Fruit fly (Drosophila melanogaster) whole organism, adult: Measurements from ENCODE around the gene mRpL36.

Experiments
- CG11617 ChIP-seq: fragments of 200-800 bp; sonication (Bioruptor generic); optimal IDR thresholded peaks from 2 replicates; lab custom pipeline; 2017; ENCODE audit warnings: mild to moderate bottlenecking, missing biosample characterization, missing genetic modification reagents, missing genetic modification characterization
- CG12768 ChIP-seq: fragments of 200-800 bp; sonication (Bioruptor generic); optimal IDR thresholded peaks from 2 replicates; lab custom pipeline; 2017; ENCODE audit warnings: missing biosample characterization, missing genetic modification characterization, mild to moderate bottlenecking, moderate library complexity, missing genetic modification reagents
- CG14711 ChIP-seq: fragments of 200-800 bp; sonication (Bioruptor generic); optimal IDR thresholded peaks from 2 replicates; lab custom pipeline; 2018; ENCODE audit warnings: missing biosample characterization, mild to moderate bottlenecking, missing genetic modification characterization, moderate library complexity
- CG1620 ChIP-seq: fragments of 200-800 bp; sonication (Bioruptor generic); optimal IDR thresholded peaks from 2 replicates; lab custom pipeline; 2016; ENCODE audit warnings: missing biosample characterization, missing genetic modification characterization
- CG33017 ChIP-seq: fragments of 200-800 bp; sonication (Bioruptor generic); optimal IDR thresholded peaks from 2 replicates; lab custom pipeline; 2018; ENCODE audit warnings: missing biosample characterization, mild to moderate bottlenecking, missing genetic modification characterization, moderate library complexity
- CG5204 ChIP-seq: fragments of 200-800 bp; sonication (Bioruptor generic); optimal IDR thresholded peaks from 2 replicates; lab custom pipeline; 2016; ENCODE audit warnings: missing biosample characterization, missing genetic modification characterization
- CG7045 ChIP-seq: fragments of 200-800 bp; sonication (Bioruptor generic); optimal IDR thresholded peaks from 2 replicates; lab custom pipeline; 2017; ENCODE audit warnings: missing biosample characterization, mild to moderate bottlenecking, missing genetic modification characterization
- CG7101 ChIP-seq: fragments of 200-800 bp; sonication (Bioruptor generic); optimal IDR thresholded peaks from 2 replicates; lab custom pipeline; 2018; ENCODE audit warnings: missing biosample characterization, mild to moderate bottlenecking, missing genetic modification characterization, moderate library complexity
- Clk ChIP-seq: fragments of 200-800 bp; sonication (Bioruptor generic); optimal IDR thresholded peaks from 2 replicates; lab custom pipeline; 2017; ENCODE audit warnings: missing biosample characterization, missing genetic modification characterization
- Hr96 ChIP-seq: fragments of 200-800 bp; sonication (Bioruptor generic); optimal IDR thresholded peaks from 2 replicates; lab custom pipeline; 2016; ENCODE audit warnings: missing biosample characterization, missing genetic modification characterization
- Mnt ChIP-seq: fragments of 200-800 bp; sonication (Bioruptor generic); optimal IDR thresholded peaks from 2 replicates; lab custom pipeline; 2016; ENCODE audit warnings: missing biosample characterization, mild to moderate bottlenecking, missing genetic modification characterization
- bab1 ChIP-seq: fragments of 200-800 bp; sonication (Bioruptor generic); optimal IDR thresholded peaks from 3 replicates; lab custom pipeline; 2019; ENCODE audit warnings: missing biosample characterization, mild to moderate bottlenecking, missing genetic modification characterization, moderate library complexity
- cic ChIP-seq: fragments of 200-800 bp; sonication (Bioruptor generic); optimal IDR thresholded peaks from 2 replicates; lab custom pipeline; 2017; ENCODE audit warnings: missing biosample characterization, mild to moderate bottlenecking, missing genetic modification characterization, moderate library complexity
- cnc ChIP-seq, 2 experiments: fragments of >200 bp; optimal IDR thresholded peaks; 2 replicates each; lab custom pipeline; 2017
- kay ChIP-seq: fragments of 200-800 bp; sonication (Bioruptor generic); peaks from one replicate; lab custom pipeline; 2016; ENCODE audit warnings: missing biosample characterization, missing genetic modification characterization, borderline replicate concordance
- ovo ChIP-seq: fragments of 200-800 bp; sonication (Bioruptor generic); optimal IDR thresholded peaks from 2 replicates; lab custom pipeline; 2016; ENCODE audit warnings: missing biosample characterization, missing genetic modification characterization
- pad ChIP-seq: fragments of 200-800 bp; sonication (Bioruptor generic); optimal IDR thresholded peaks from 3 replicates; lab custom pipeline; 2017; ENCODE audit warnings: missing biosample characterization, missing genetic modification characterization, mild to moderate bottlenecking, moderate library complexity, missing genetic modification reagents
- tj ChIP-seq: fragments of 200-800 bp; sonication (Bioruptor generic); optimal IDR thresholded peaks from 3 replicates; lab custom pipeline; 2017; ENCODE audit warnings: missing biosample characterization, mild to moderate bottlenecking, missing genetic modification characterization, moderate library complexity
- toe ChIP-seq: fragments of 200-800 bp; sonication (Bioruptor generic); optimal IDR thresholded peaks from 2 replicates; lab custom pipeline; 2016; ENCODE audit warnings: missing biosample characterization, missing genetic modification characterization

The mRpL36 gene

DNA sequence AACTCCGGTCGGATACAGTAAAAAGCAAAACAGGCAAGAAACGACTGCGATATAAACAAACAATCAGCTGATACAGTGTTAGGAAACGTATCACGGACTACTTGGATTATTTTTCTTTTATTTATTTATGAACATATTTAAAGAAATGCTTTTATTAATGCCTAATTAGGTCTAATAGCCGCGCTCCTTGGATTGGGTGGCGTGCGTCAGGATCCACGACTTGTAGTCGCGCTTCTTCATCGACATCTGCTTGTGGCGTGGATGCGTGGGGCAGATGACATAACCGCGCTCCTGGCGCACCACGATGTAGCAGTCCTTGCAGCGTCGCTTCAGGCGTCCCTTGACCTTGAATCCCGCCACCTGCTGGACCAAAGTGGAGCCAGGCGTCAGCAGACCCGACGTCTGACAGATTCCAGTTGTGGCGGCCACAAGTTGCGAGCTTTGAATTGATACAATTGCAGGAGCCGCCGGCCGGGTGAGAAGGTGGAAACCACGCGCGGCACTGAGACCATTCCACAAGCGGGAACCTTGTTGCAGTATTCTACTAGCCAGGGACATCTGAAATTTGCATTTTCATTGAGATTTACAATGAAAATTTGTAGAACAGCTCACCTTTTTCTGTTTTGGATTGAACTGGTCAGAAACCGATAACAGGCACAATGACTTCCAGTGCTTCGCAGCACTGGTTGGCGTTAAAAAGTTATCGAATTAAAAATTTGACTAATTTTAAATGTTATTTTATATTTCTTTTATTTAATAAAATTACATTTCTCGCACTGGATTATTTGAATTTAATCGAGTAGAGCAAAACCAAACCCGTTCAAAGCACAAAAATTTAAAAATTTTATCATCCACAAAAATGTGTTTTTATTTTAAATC, at the start of gene mRpL36, which contains the start of gene CG7550:
Gene mRpL36, minus strand, starts transcription at position 652 of the 879 bp plus-strand sequence.
Gene CG7550, minus strand, starts transcription at position 51 of the 879 bp plus-strand sequence.
- TF ChIP-seq CG12768 (GFP tag; lab: Kevin White, UChicago): no peak
- TF ChIP-seq CG11617 (GFP tag; lab: Kevin White, UChicago): peak; percentile 3

DNA sequence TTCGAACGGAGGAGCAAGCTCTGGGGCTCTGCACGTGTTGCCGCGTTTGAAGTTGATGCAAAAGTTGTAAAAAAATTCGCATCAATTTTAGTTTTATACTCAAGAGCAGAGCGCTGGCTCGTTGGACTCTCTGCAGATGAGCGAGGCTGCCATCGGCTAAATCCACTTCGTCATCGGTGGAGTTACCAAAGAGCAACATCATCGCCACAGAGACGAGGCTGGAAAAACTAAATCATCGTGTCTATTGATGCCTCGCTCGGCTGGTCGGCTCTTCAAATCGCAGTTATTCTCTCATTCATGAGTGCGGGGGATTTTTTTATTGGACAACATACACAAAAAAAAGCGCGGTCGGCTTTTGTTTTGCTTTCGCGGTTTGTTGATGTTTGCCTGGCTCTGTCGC, 40.5 kb upstream of the mRpL36 start, which contains the start of gene CG13675:
Gene CG13675, minus strand, starts transcription at position 83 of the 400 bp plus-strand sequence.
- TF ChIP-seq CG11617 (GFP tag; lab: Kevin White, UChicago) (no peak), CG5204 (GFP tag; lab: Kevin White, UChicago) (no peak), CG33017 (tag; lab: Kevin White, UChicago) (no peak), CG7045 (no peak), CG14711 (tag; lab: Kevin White, UChicago) (no peak), CG12768 (GFP tag; lab: Kevin White, UChicago) (no peak), Hr96 (GFP tag; lab: Kevin White, UChicago) (no peak), ovo (GFP tag; lab: Kevin White, UChicago) (no peak), CG7101 (tag; lab: Kevin White, UChicago) (no peak), Clk (GFP tag; lab: Kevin White, UChicago) (no peak), toe (GFP tag; lab: Kevin White, UChicago) (no peak), CG1620 (GFP tag; lab: Kevin White, UChicago) (no peak)

dm6 chr3L:8159724-8160422, 34.9 kb upstream of the mRpL36 start, which contains the start of gene CG43886:
Gene CG43886 (minus strand): TSS chr3L:8159774.
- TF ChIP-seq CG11617 (GFP tag; lab: Kevin White, UChicago) (no peak), cic (GFP tag; lab: Kevin White, UChicago) (no peak), CG1620 (GFP tag; lab: Kevin White, UChicago) (no peak), bab1 (GFP tag; lab: Kevin White, UChicago) (no peak), tj (GFP tag; lab: Kevin White, UChicago) (peak; percentile 39)

- TF ChIP-seq cnc (optimal IDR thresholded peaks at IDR 0.05; lab: Kevin White, UChicago): no peak
- TF ChIP-seq kay (GFP tag; lab: Kevin White, UChicago): peak; percentile 76
- TF ChIP-seq CG5204 (GFP tag; lab: Kevin White, UChicago): no peak
- TF ChIP-seq bab1 (GFP tag; lab: Kevin White, UChicago): peak; percentile 49
- no peak for TF ChIP-seq CG14711 (tag; lab: Kevin White, UChicago)
- no peak for TF ChIP-seq pad (GFP tag; lab: Kevin White, UChicago)
- peak; percentile 99 for TF ChIP-seq tj (GFP tag; lab: Kevin White, UChicago)
These were observed 33.9 kb upstream of the mRpL36 start, which contains the start of gene CG42445 for dm6 chr3L:8158715-8159380. Gene CG42445 (minus strand): TSS chr3L:8158900.

- TF ChIP-seq CG33017 (tag; lab: Kevin White, UChicago) (no peak), cnc (optimal IDR thresholded peaks at IDR 0.05; lab: Kevin White, UChicago) (no peak), CG5204 (GFP tag; lab: Kevin White, UChicago) (no peak), pad (GFP tag; lab: Kevin White, UChicago) (no peak), ovo (GFP tag; lab: Kevin White, UChicago) (no peak), CG11617 (GFP tag; lab: Kevin White, UChicago) (no peak), CG12768 (GFP tag; lab: Kevin White, UChicago) (no peak), Mnt (GFP tag; lab: Kevin White, UChicago) (no peak), tj (GFP tag; lab: Kevin White, UChicago) (no peak)
These were observed 32.1 kb upstream of the mRpL36 start for dm6 chr3L:8157079-8157478.

DNA sequence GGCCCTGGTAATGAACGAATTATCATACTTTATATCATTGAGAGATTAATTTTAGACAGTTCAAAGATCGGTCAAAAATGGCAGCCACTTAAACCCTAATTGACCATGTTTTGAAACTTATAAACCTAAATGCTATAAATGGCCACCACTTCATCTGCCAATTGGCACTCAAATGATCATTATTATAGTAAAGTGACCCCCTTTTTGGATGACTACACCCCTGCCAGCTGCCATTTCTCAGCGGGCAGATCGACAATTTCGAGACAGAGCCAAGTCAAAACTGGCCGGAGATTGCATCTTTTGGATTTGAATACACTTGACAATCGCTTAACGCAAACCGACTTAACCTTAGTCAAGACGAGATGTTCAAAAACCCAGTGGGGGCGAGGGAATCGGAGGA, 31.3 kb upstream of the mRpL36 start:
- no peak for TF ChIP-seq CG7101 (tag; lab: Kevin White, UChicago)
- no peak for TF ChIP-seq CG12768 (GFP tag; lab: Kevin White, UChicago)
- TF ChIP-seq toe (GFP tag; lab: Kevin White, UChicago): no peak
- no peak for TF ChIP-seq CG14711 (tag; lab: Kevin White, UChicago)
- TF ChIP-seq Hr96 (GFP tag; lab: Kevin White, UChicago): no peak
- no peak for TF ChIP-seq Mnt (GFP tag; lab: Kevin White, UChicago)
- no peak for TF ChIP-seq CG33017 (tag; lab: Kevin White, UChicago)
- TF ChIP-seq tj (GFP tag; lab: Kevin White, UChicago): no peak
- no peak for TF ChIP-seq pad (GFP tag; lab: Kevin White, UChicago)
- TF ChIP-seq CG7045: no peak
- no peak for TF ChIP-seq ovo (GFP tag; lab: Kevin White, UChicago)
- no peak for TF ChIP-seq CG5204 (GFP tag; lab: Kevin White, UChicago)
